Worm (Caenorhabditis elegans) whole organism, L4 larva: ENCODE results near the gene smu-2.

Experiments
- F10B5.3 ChIP-seq: sonication (generic microtip); optimal IDR thresholded peaks from 2 replicates; lab custom pipeline; 2016; ENCODE audit warnings: mild to moderate bottlenecking, missing genetic modification characterization, missing compliant biosample characterization
- F37D6.2 ChIP-seq: sonication (generic microtip); optimal IDR thresholded peaks from 2 replicates; lab custom pipeline; 2016; ENCODE audit warnings: mild to moderate bottlenecking, missing genetic modification characterization, missing compliant biosample characterization
- F44E2.7 ChIP-seq: fragments of 200-800 bp; sonication (Bioruptor generic); IDR thresholded peaks from 2 replicates; pipeline ENCODE4 v2.1.2; 2022; ENCODE audit warnings: missing genetic modification characterization, missing compliant biosample characterization
- T20F7.1 ChIP-seq: fragments of 200-800 bp; sonication (Bioruptor generic); optimal IDR thresholded peaks from 2 replicates; lab custom pipeline; 2018; ENCODE audit warnings: mild to moderate bottlenecking, missing genetic modification characterization, missing compliant biosample characterization
- Y48G9A.11 ChIP-seq: fragments of 200-800 bp; sonication (Bioruptor generic); IDR thresholded peaks from 2 replicates; pipeline ENCODE4 v1.3.6; 2022; ENCODE audit warnings: missing genetic modification reagents, missing genetic modification characterization, missing compliant biosample characterization
- Y5F2A.4 ChIP-seq: fragments of 200-800 bp; sonication (Bioruptor generic); optimal IDR thresholded peaks from 2 replicates; lab custom pipeline; 2018; ENCODE audit warnings: mild to moderate bottlenecking, missing genetic modification characterization, missing compliant biosample characterization
- ZK337.2 ChIP-seq: fragments of 200-800 bp; sonication (Bioruptor generic); IDR thresholded peaks from 2 replicates; pipeline ENCODE4 v1.3.6; 2022; ENCODE audit warnings: missing genetic modification reagents, missing genetic modification characterization, missing compliant biosample characterization
- ama-1 ChIP-seq: fragments of 150-350 bp; optimal IDR thresholded peaks from 2 replicates; lab custom pipeline; 2014; ENCODE audit warnings: inconsistent platforms, mixed read lengths
- arid-1 ChIP-seq: fragments of 200-800 bp; sonication (Bioruptor generic); conservative IDR thresholded peaks from 2 replicates; pipeline ENCODE4 v1.3.6; 2022; ENCODE audit warnings: missing genetic modification reagents, missing genetic modification characterization, missing compliant biosample characterization
- attf-4 ChIP-seq: sonication (generic microtip); optimal IDR thresholded peaks from 3 replicates; lab custom pipeline; 2017; ENCODE audit warnings: missing biosample characterization, missing genetic modification characterization
- ceh-28 ChIP-seq: fragments of 150-350 bp; optimal IDR thresholded peaks from 2 replicates; lab custom pipeline; 2014; ENCODE audit warnings: missing biosample characterization, missing genetic modification reagents, missing genetic modification characterization
- ceh-44 ChIP-seq: fragments of 200-800 bp; sonication (Bioruptor generic); IDR thresholded peaks from 2 replicates; pipeline ENCODE4 v1.3.6; 2022; ENCODE audit warnings: missing genetic modification reagents, missing genetic modification characterization, missing compliant biosample characterization
- ceh-62 ChIP-seq: sonication (generic microtip); optimal IDR thresholded peaks from 2 replicates; lab custom pipeline; 2017; ENCODE audit warnings: missing biosample characterization, missing genetic modification characterization
- ceh-82 ChIP-seq: sonication (generic microtip); optimal IDR thresholded peaks from 2 replicates; lab custom pipeline; 2017; ENCODE audit warnings: missing biosample characterization, missing genetic modification characterization
- daf-19 ChIP-seq: fragments of 200-800 bp; sonication (Bioruptor generic); conservative IDR thresholded peaks from 2 replicates; pipeline ENCODE4 v1.3.6; 2022; ENCODE audit warnings: missing genetic modification characterization, missing compliant biosample characterization
- daf-8 ChIP-seq: fragments of 200-800 bp; sonication (Bioruptor generic); IDR thresholded peaks from 2 replicates; pipeline ENCODE4 v1.3.6; 2022; ENCODE audit warnings: missing genetic modification characterization, missing compliant biosample characterization
- duxl-1 ChIP-seq: sonication (generic microtip); optimal IDR thresholded peaks from 2 replicates; lab custom pipeline; 2016; ENCODE audit warnings: mild to moderate bottlenecking, missing genetic modification characterization, moderate library complexity, missing compliant biosample characterization; ENCODE audit not compliant: poor library complexity
- dve-1 ChIP-seq: sonication (generic microtip); optimal IDR thresholded peaks from 2 replicates; lab custom pipeline; 2017; ENCODE audit warnings: antibody characterized with exemption, mild to moderate bottlenecking, missing genetic modification characterization, missing compliant biosample characterization; ENCODE audit not compliant: insufficient read depth
- fos-1 ChIP-seq: fragments of 150-350 bp; optimal IDR thresholded peaks from 2 replicates; lab custom pipeline; 2014; ENCODE audit warnings: missing biosample characterization, missing genetic modification characterization
- gei-8 ChIP-seq: fragments of 200-800 bp; sonication (Bioruptor generic); optimal IDR thresholded peaks from 2 replicates; lab custom pipeline; 2018; ENCODE audit warnings: mild to moderate bottlenecking, missing genetic modification characterization, missing compliant biosample characterization
- hif-1 ChIP-seq, 2 experiments: sonication (generic microtip); optimal IDR thresholded peaks; 2 replicates each; lab custom pipeline; 2016 to 2017; ENCODE audit warnings: missing compliant biosample characterization in 2 of 2, missing genetic modification characterization in 2 of 2, missing genetic modification reagents in 2 of 2, missing genotype in 2 of 2, mild to moderate bottlenecking in 1 of 2
- hlh-30 ChIP-seq: sonication (generic microtip); optimal IDR thresholded peaks from 2 replicates; lab custom pipeline; 2017; ENCODE audit warnings: antibody characterized with exemption, mild to moderate bottlenecking, missing genetic modification characterization, missing compliant biosample characterization; ENCODE audit not compliant: insufficient read depth
- jun-1 ChIP-seq: fragments of 150-350 bp; optimal IDR thresholded peaks from 2 replicates; lab custom pipeline; 2014; ENCODE audit warnings: missing biosample characterization, missing genetic modification reagents, missing genetic modification characterization
- lim-7 ChIP-seq: fragments of 200-800 bp; sonication (Bioruptor generic); IDR thresholded peaks from 2 replicates; pipeline ENCODE4 v1.3.6; 2022; ENCODE audit warnings: missing genetic modification characterization, missing compliant biosample characterization
- lin-1 ChIP-seq: fragments of 200-800 bp; sonication (Bioruptor generic); IDR thresholded peaks from 2 replicates; pipeline ENCODE4 v1.3.6; 2022; ENCODE audit warnings: missing genetic modification reagents, missing genetic modification characterization, missing compliant biosample characterization
- lin-13 ChIP-seq: fragments of 150-350 bp; optimal IDR thresholded peaks from 2 replicates; lab custom pipeline; 2014; ENCODE audit warnings: missing biosample characterization, missing genetic modification reagents, missing genetic modification characterization
- lsy-2 ChIP-seq, 2 experiments: fragments of 150-350 bp in 1 of 2; sonication (generic microtip) in 1 of 2; optimal IDR thresholded peaks; 2 replicates each; lab custom pipeline; 2014 to 2017; ENCODE audit warnings: missing biosample characterization in 2 of 2, missing genetic modification characterization in 2 of 2
- madf-5 ChIP-seq, 2 experiments: fragments of 200-800 bp; sonication (Bioruptor generic); IDR thresholded peaks; 2 replicates each; pipeline ENCODE4 v1.3.6; 2022; ENCODE audit warnings: missing compliant biosample characterization in 2 of 2, missing genetic modification characterization in 2 of 2
- mdt-29 ChIP-seq: fragments of 200-800 bp; sonication (Bioruptor generic); IDR thresholded peaks from 2 replicates; pipeline ENCODE4 v1.3.6; 2022; ENCODE audit warnings: missing genetic modification reagents, missing genetic modification characterization, missing compliant biosample characterization
- mes-2 ChIP-seq: sonication (generic microtip); optimal IDR thresholded peaks from 2 replicates; lab custom pipeline; 2016; ENCODE audit warnings: missing genotype, mild to moderate bottlenecking, missing genetic modification characterization, missing compliant biosample characterization; ENCODE audit not compliant: poor library complexity, severe bottlenecking
- mxl-2 ChIP-seq: fragments of 200-800 bp; sonication (Bioruptor generic); conservative IDR thresholded peaks from 2 replicates; pipeline ENCODE4 v1.3.6; 2022; ENCODE audit warnings: missing genetic modification reagents, missing genetic modification characterization, missing compliant biosample characterization
- nhr-11 ChIP-seq: fragments of 150-350 bp; optimal IDR thresholded peaks from 2 replicates; lab custom pipeline; 2014; ENCODE audit warnings: missing biosample characterization, missing genetic modification characterization
- nhr-111 ChIP-seq: fragments of 200-800 bp; sonication (Bioruptor generic); optimal IDR thresholded peaks from 2 replicates; lab custom pipeline; 2018; ENCODE audit warnings: mild to moderate bottlenecking, missing genetic modification characterization, missing compliant biosample characterization
- nhr-237 ChIP-seq: sonication (generic microtip); optimal IDR thresholded peaks from 2 replicates; lab custom pipeline; 2017; ENCODE audit warnings: missing biosample characterization, missing genetic modification characterization
- nhr-48 ChIP-seq: sonication (generic microtip); optimal IDR thresholded peaks from 2 replicates; lab custom pipeline; 2016; ENCODE audit warnings: mild to moderate bottlenecking, missing genetic modification characterization, missing compliant biosample characterization
- nhr-76 ChIP-seq: fragments of 150-350 bp; optimal IDR thresholded peaks from 2 replicates; lab custom pipeline; 2014; ENCODE audit warnings: missing biosample characterization, missing genetic modification characterization
- nhr-77 ChIP-seq: fragments of 150-350 bp; optimal IDR thresholded peaks from 2 replicates; lab custom pipeline; 2014; ENCODE audit warnings: missing biosample characterization, missing genetic modification characterization
- pqm-1 ChIP-seq: sonication (generic microtip); optimal IDR thresholded peaks from 2 replicates; lab custom pipeline; 2017; ENCODE audit warnings: missing biosample characterization, missing genetic modification characterization
- saeg-2 ChIP-seq: fragments of 200-800 bp; sonication (Bioruptor generic); IDR thresholded peaks from 2 replicates; pipeline ENCODE4 v1.3.6; 2022; ENCODE audit warnings: missing genetic modification reagents, missing genetic modification characterization, missing compliant biosample characterization
- set-16 ChIP-seq: fragments of 200-800 bp; sonication (Bioruptor generic); IDR thresholded peaks from 2 replicates; pipeline ENCODE4 v1.3.6; 2022; ENCODE audit warnings: missing genetic modification reagents, missing genetic modification characterization, missing compliant biosample characterization
- skn-1 ChIP-seq: fragments of 150-350 bp; optimal IDR thresholded peaks from 2 replicates; lab custom pipeline; 2014; ENCODE audit warnings: missing biosample characterization, missing genetic modification characterization
- snpc-4 ChIP-seq: fragments of 150-350 bp; optimal IDR thresholded peaks from 2 replicates; lab custom pipeline; 2014; ENCODE audit warnings: missing biosample characterization, missing genetic modification characterization
- spr-1 ChIP-seq: sonication (generic microtip); optimal IDR thresholded peaks from 2 replicates; lab custom pipeline; 2016; ENCODE audit warnings: mild to moderate bottlenecking, missing genetic modification characterization, missing compliant biosample characterization
- spr-3 ChIP-seq: fragments of 200-800 bp; sonication (Bioruptor generic); optimal IDR thresholded peaks from 2 replicates; lab custom pipeline; 2018; ENCODE audit warnings: mild to moderate bottlenecking, missing genetic modification characterization, missing compliant biosample characterization
- tag-97 ChIP-seq: fragments of 200-800 bp; sonication (Bioruptor generic); IDR thresholded peaks from 2 replicates; pipeline ENCODE4 v1.3.6; 2022; ENCODE audit warnings: missing genetic modification characterization, missing compliant biosample characterization
- tra-1 ChIP-seq: fragments of 200-800 bp; sonication (Bioruptor generic); IDR thresholded peaks from 2 replicates; pipeline ENCODE4 v1.3.6; 2022; ENCODE audit warnings: missing genetic modification reagents, missing genetic modification characterization, missing compliant biosample characterization
- unc-39 ChIP-seq: sonication (generic microtip); optimal IDR thresholded peaks from 2 replicates; lab custom pipeline; 2017; ENCODE audit warnings: missing biosample characterization, missing genetic modification characterization
- unc-62 ChIP-seq, 3 experiments: fragments of 150-350 bp in 1 of 3; sonication (generic microtip); optimal IDR thresholded peaks in 2 of 3; peaks in 1 of 3; 1 replicate in 1 of 3; 2 replicates in 2 of 3; lab custom pipeline; 2014 to 2017; ENCODE audit warnings: missing biosample characterization in 3 of 3, missing genetic modification characterization in 3 of 3, missing genetic modification reagents in 3 of 3, missing genotype in 1 of 3
- zag-1 ChIP-seq: fragments of 150-350 bp; optimal IDR thresholded peaks from 2 replicates; lab custom pipeline; 2014; ENCODE audit warnings: missing biosample characterization, missing genetic modification characterization
- zip-11 ChIP-seq: fragments of 200-800 bp; sonication (Bioruptor generic); IDR thresholded peaks from 2 replicates; pipeline ENCODE4 v1.3.6; 2022; ENCODE audit warnings: missing genetic modification characterization, missing compliant biosample characterization
- zip-2 ChIP-seq: fragments of 150-350 bp; optimal IDR thresholded peaks from 2 replicates; lab custom pipeline; 2014; ENCODE audit warnings: missing biosample characterization, missing genetic modification characterization

Gene smu-2

ce11 chrII:3439244-3439698, 42.9 kb upstream of the smu-2 start:
- TF ChIP-seq nhr-11 (tag; lab: Kevin White, UChicago) (no peak), ceh-44 (GFP tag; lab: Robert Waterston, UW) (peak; percentile 54; the same call in 1 of the 2 replicates), ceh-28 (tag; lab: Kevin White, UChicago) (no peak), daf-8 (no peak), nhr-237 (tag; lab: Kevin White, UChicago) (no peak), madf-5 (GFP tag; IDR thresholded peaks at IDR 0.05; lab: Robert Waterston, UW) (peak; percentile 58 to 81; a peak in 2 of 4 replicates), zag-1 (no peak), mes-2 (peak; percentile 37), lim-7 (GFP tag; lab: Robert Waterston, UW) (peak; percentile 72; the same call in 1 of the 2 replicates), zip-11 (GFP tag; lab: Robert Waterston, UW) (no peak), tra-1 (GFP tag; lab: Robert Waterston, UW) (peak; percentile 90), lin-1 (0 out of 2 replicates have a peak, but pooled peaks have one; percentile 65), ama-1 (lab: Kevin White, UChicago) (no peak), nhr-77 (no peak), F44E2.7 (GFP tag; lab: Robert Waterston, UW) (peak; percentile 77; the same call in 1 of the 2 replicates), set-16 (GFP tag; lab: Robert Waterston, UW) (peak; percentile 95), jun-1 (tag; lab: Kevin White, UChicago) (no peak), saeg-2 (GFP tag; lab: Robert Waterston, UW) (peak; percentile 53; the same call in 1 of the 2 replicates), nhr-76 (tag; lab: Kevin White, UChicago) (no peak), attf-4 (tag; lab: Kevin White, UChicago) (no peak), nhr-111 (GFP tag; lab: Kevin White, UChicago) (no peak), T20F7.1 (no peak), ceh-82 (no peak), F37D6.2 (no peak), unc-39 (tag; lab: Kevin White, UChicago) (no peak), Y48G9A.11 (GFP tag; lab: Robert Waterston, UW) (peak; percentile 84), pqm-1 (tag; lab: Kevin White, UChicago) (peak; percentile 67), hif-1 (tag; optimal IDR thresholded peaks at IDR 0.05; lab: Kevin White, UChicago) (peak in 1 of 2 experiments; percentile 52), zip-2 (tag; lab: Kevin White, UChicago) (no peak), unc-62 (GFP tag; optimal IDR thresholded peaks at IDR 0.05 in 1 of 2; lab: Kevin White, UChicago) (no peak), unc-62 (tag; optimal IDR thresholded peaks at IDR 0.05; lab: Kevin White, UChicago) (no peak), F10B5.3 (tag; lab: Kevin White, UChicago) (no peak), tag-97 (no peak), duxl-1 (tag; lab: Kevin White, UChicago) (peak; percentile 73), daf-19 (GFP tag; lab: Robert Waterston, UW) (no peak; the same call in 1 of the 2 replicates), fos-1 (no peak), lin-13 (GFP tag; lab: Kevin White, UChicago) (peak; percentile 58), mdt-29 (GFP tag; lab: Robert Waterston, UW) (peak; percentile 86), snpc-4 (no peak), spr-3 (GFP tag; lab: Kevin White, UChicago) (peak; percentile 62), dve-1 (peak; percentile 55), gei-8 (peak; percentile 91), nhr-48 (tag; lab: Kevin White, UChicago) (peak; percentile 4), ceh-62 (tag; lab: Kevin White, UChicago) (no peak), arid-1 (GFP tag; lab: Robert Waterston, UW) (no peak), spr-1 (tag; lab: Kevin White, UChicago) (peak; percentile 32), Y5F2A.4 (GFP tag; lab: Kevin White, UChicago) (peak; percentile 59), skn-1 (no peak), ZK337.2 (GFP tag; lab: Robert Waterston, UW) (no peak), mxl-2 (no peak), lsy-2 (tag; optimal IDR thresholded peaks at IDR 0.05; lab: Kevin White, UChicago) (peak in 1 of 2 experiments; percentile 63), hlh-30 (tag; lab: Kevin White, UChicago) (peak; percentile 30)
